Fruit fly (Drosophila melanogaster) whole organism, prepupa: ENCODE measurements around the gene Ubi-p5E.

Experiments
- CG11762 ChIP-seq: fragments of 200-800 bp; sonication (Bioruptor generic); optimal IDR thresholded peaks from 3 replicates; lab custom pipeline; 2016; ENCODE audit warnings: missing biosample characterization, missing genetic modification characterization; ENCODE audit not compliant: insufficient read depth
- CG1621 ChIP-seq: fragments of 200-800 bp; sonication (Bioruptor generic); optimal IDR thresholded peaks from 3 replicates; lab custom pipeline; 2018; ENCODE audit warnings: missing biosample characterization, mild to moderate bottlenecking, missing genetic modification characterization
- CG34406 ChIP-seq: fragments of 200-800 bp; sonication (Bioruptor generic); optimal IDR thresholded peaks from 3 replicates; lab custom pipeline; 2016; ENCODE audit warnings: missing biosample characterization, missing genetic modification characterization
- CG4318 ChIP-seq: fragments of 200-800 bp; sonication (Bioruptor generic); optimal IDR thresholded peaks from 3 replicates; lab custom pipeline; 2017; ENCODE audit warnings: missing biosample characterization, mild to moderate bottlenecking, missing genetic modification characterization
- CG6276 ChIP-seq: fragments of 200-800 bp; sonication (Bioruptor generic); optimal IDR thresholded peaks from 2 replicates; lab custom pipeline; 2017; ENCODE audit warnings: missing biosample characterization, mild to moderate bottlenecking, missing genetic modification characterization
- CG6792 ChIP-seq: fragments of 200-800 bp; sonication (Bioruptor generic); optimal IDR thresholded peaks from 3 replicates; lab custom pipeline; 2016; ENCODE audit warnings: missing biosample characterization, missing genetic modification characterization
- CG6808 ChIP-seq: fragments of 200-800 bp; sonication (Bioruptor generic); optimal IDR thresholded peaks from 3 replicates; lab custom pipeline; 2017; ENCODE audit warnings: missing biosample characterization, missing genetic modification characterization, mild to moderate bottlenecking, moderate library complexity, missing genetic modification reagents
- CG6854 ChIP-seq: fragments of 200-800 bp; sonication (Bioruptor generic); optimal IDR thresholded peaks from 2 replicates; lab custom pipeline; 2017; ENCODE audit warnings: missing biosample characterization, mild to moderate bottlenecking, missing genetic modification characterization
- CG7368 ChIP-seq: fragments of 200-800 bp; sonication (Bioruptor generic); optimal IDR thresholded peaks from 3 replicates; lab custom pipeline; 2016; ENCODE audit warnings: missing biosample characterization, missing genetic modification characterization
- CG8119 ChIP-seq: fragments of 200-800 bp; sonication (Bioruptor generic); IDR thresholded peaks from 3 replicates; pipeline ENCODE4 v1.3.6; 2022; ENCODE audit warnings: missing biosample characterization, missing genetic modification characterization
- CG8632 ChIP-seq: fragments of 200-800 bp; sonication (Bioruptor generic); optimal IDR thresholded peaks from 3 replicates; lab custom pipeline; 2016; ENCODE audit warnings: missing biosample characterization, missing genetic modification characterization
- CG9139 ChIP-seq: fragments of 200-800 bp; sonication (Bioruptor generic); optimal IDR thresholded peaks from 3 replicates; lab custom pipeline; 2017; ENCODE audit warnings: missing biosample characterization, mild to moderate bottlenecking, missing genetic modification characterization
- Eip78C ChIP-seq: fragments of 200-800 bp; sonication (Bioruptor generic); peaks from one replicate; lab custom pipeline; 2016; ENCODE audit warnings: missing biosample characterization, missing genetic modification characterization
- Eip93F ChIP-seq: fragments of 200-800 bp; sonication (Bioruptor generic); optimal IDR thresholded peaks from 2 replicates; lab custom pipeline; 2016; ENCODE audit warnings: missing biosample characterization, mild to moderate bottlenecking, missing genetic modification characterization
- Ets96B ChIP-seq: fragments of 200-800 bp; optimal IDR thresholded peaks from 2 replicates; lab custom pipeline; 2019; ENCODE audit warnings: missing biosample characterization, mild to moderate bottlenecking, missing genetic modification characterization, moderate library complexity
- Gug ChIP-seq: fragments of 200-800 bp; sonication (Bioruptor generic); IDR thresholded peaks from 2 replicates; pipeline ENCODE4 v1.3.6; 2022; ENCODE audit warnings: missing biosample characterization, missing genetic modification characterization
- Hr39 ChIP-seq: fragments of 200-800 bp; sonication (Bioruptor generic); optimal IDR thresholded peaks from 2 replicates; lab custom pipeline; 2016; ENCODE audit warnings: missing biosample characterization, missing genetic modification characterization
- Lpt ChIP-seq: fragments of 200-800 bp; sonication (Bioruptor generic); optimal IDR thresholded peaks from 3 replicates; lab custom pipeline; 2016; ENCODE audit warnings: missing biosample characterization, missing genetic modification characterization
- Met ChIP-seq: fragments of 200-800 bp; sonication (Bioruptor generic); optimal IDR thresholded peaks from 3 replicates; lab custom pipeline; 2016; ENCODE audit warnings: missing biosample characterization, missing genetic modification characterization
- Sox14 ChIP-seq: fragments of 200-800 bp; sonication (Bioruptor generic); optimal IDR thresholded peaks from 3 replicates; lab custom pipeline; 2016; ENCODE audit warnings: missing biosample characterization, missing genetic modification characterization
- acj6 ChIP-seq: fragments of 200-800 bp; sonication (Bioruptor generic); optimal IDR thresholded peaks from 3 replicates; lab custom pipeline; 2016; ENCODE audit warnings: missing biosample characterization, missing genetic modification characterization
- dac ChIP-seq: fragments of 200-800 bp; sonication (Bioruptor generic); optimal IDR thresholded peaks from 2 replicates; lab custom pipeline; 2017; ENCODE audit warnings: missing biosample characterization, mild to moderate bottlenecking, missing genetic modification characterization
- dsx ChIP-seq: fragments of 200-800 bp; optimal IDR thresholded peaks from 3 replicates; lab custom pipeline; 2019; ENCODE audit warnings: missing biosample characterization, mild to moderate bottlenecking, missing genetic modification characterization, moderate library complexity; ENCODE audit not compliant: poor library complexity, severe bottlenecking
- eg ChIP-seq: fragments of 200-800 bp; sonication (Bioruptor generic); IDR thresholded peaks from 3 replicates; pipeline ENCODE4 v1.3.6; 2022; ENCODE audit warnings: missing biosample characterization, missing genetic modification characterization
- esn ChIP-seq: fragments of 200-800 bp; sonication (Bioruptor generic); optimal IDR thresholded peaks from 2 replicates; lab custom pipeline; 2016; ENCODE audit warnings: missing biosample characterization, mild to moderate bottlenecking, missing genetic modification characterization, moderate library complexity
- fd85E ChIP-seq: fragments of 200-800 bp; sonication (Bioruptor generic); optimal IDR thresholded peaks from 3 replicates; lab custom pipeline; 2016; ENCODE audit warnings: missing biosample characterization, missing genetic modification characterization
- fkh ChIP-seq: fragments of 200-800 bp; sonication (Bioruptor generic); optimal IDR thresholded peaks from 3 replicates; lab custom pipeline; 2017; ENCODE audit warnings: missing biosample characterization, mild to moderate bottlenecking, missing genetic modification characterization, moderate library complexity
- pdm3 ChIP-seq: fragments of 200-800 bp; sonication (Bioruptor generic); optimal IDR thresholded peaks from 3 replicates; lab custom pipeline; 2016; ENCODE audit warnings: missing biosample characterization, missing genetic modification characterization
- topi ChIP-seq: fragments of 200-800 bp; sonication (Bioruptor generic); optimal IDR thresholded peaks from 3 replicates; lab custom pipeline; 2016; ENCODE audit warnings: missing biosample characterization, missing genetic modification characterization

Ubi-p5E gene

DNA sequence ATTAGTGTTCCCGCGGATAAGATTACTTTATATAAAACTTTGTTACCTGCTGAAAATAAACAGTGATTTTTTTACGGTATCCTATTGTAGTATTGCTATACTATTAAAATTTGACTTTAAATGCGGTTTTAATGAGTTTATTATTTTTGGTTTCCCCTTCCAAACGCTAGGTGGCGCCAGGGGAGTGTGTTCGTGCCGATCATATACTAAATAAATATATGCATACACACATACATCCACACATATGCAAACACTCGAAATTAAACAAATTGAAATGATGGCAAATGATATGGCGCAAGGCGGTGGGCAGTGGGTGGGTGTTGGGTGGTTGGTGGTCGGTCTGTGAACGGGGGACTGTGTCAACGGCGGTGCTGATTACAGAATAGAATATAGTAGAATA, 25.7 kb downstream of the Ubi-p5E start:
- TF ChIP-seq fkh (GFP tag; lab: Kevin White, UChicago), result peak; percentile 76
- no peak for TF ChIP-seq Eip93F (GFP tag; lab: Kevin White, UChicago)

DNA sequence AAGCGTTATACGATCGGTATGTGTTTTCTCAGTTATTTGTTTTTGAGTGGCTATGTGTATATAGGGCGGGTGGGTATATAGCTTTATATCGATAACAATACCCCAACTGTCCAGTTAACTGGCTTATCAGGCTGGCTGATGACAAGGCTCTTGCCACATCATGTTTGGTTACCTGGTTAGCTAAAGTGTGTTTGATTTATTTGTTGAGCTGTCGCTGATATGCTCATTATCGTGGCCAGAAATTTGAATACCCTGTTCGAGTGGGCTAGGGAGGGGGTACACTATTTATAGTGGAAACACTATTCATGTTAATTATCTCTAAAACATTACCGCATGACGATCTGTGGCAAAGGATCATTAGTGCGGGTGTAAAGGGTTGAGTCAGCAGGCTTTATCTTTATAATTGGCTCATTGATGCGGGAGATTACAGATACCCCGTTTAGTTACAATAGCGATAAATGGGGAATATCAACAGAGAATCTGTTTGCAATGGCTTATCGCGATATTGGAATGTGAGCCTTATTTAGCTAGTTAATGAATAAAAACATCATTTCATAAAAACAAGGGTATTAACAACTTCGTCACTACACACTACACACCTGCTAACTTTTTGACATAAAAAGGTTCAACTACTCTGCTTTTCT, 26.4 kb downstream of the Ubi-p5E start:
- no peak for TF ChIP-seq CG8632
- no peak for TF ChIP-seq CG6792 (GFP tag; lab: Kevin White, UChicago)
- TF ChIP-seq, all 60 proteins: peak for 0

DNA sequence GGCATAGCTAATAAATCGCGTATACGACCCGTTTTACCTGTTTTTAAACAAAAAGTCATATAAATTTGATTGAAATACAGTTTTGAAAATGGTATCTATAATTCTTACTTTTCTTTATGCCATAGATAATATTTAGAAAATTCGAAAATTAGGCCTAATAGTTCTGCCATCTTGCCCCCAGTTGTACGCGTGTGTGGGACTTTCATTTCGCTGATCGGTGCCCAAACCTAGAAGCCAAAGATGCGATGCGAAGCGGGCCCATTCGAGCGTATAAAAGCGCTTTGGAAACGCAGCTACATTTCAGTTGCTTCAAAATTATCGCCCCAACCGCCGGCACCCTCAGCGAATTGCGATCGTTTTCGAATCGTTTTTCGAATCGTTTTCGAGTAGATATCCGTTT, 42.4 kb downstream of the Ubi-p5E start, which contains the start of gene CG14445:
CG14445 (plus strand) TSS at position 301 of the 400 bp plus-strand sequence.
- TF ChIP-seq CG11762 (GFP tag; lab: Kevin White, UChicago), result no peak
- no peak for TF ChIP-seq fkh (GFP tag; lab: Kevin White, UChicago)
- no peak for TF ChIP-seq pdm3
- TF ChIP-seq CG8632, result no peak
- TF ChIP-seq Gug (GFP tag; lab: Robert Waterston, UW), result no peak
- TF ChIP-seq CG1621 (tag; lab: Kevin White, UChicago), result no peak
- TF ChIP-seq fd85E, result no peak
- TF ChIP-seq Eip93F (GFP tag; lab: Kevin White, UChicago), result no peak
- TF ChIP-seq Met (GFP tag; lab: Kevin White, UChicago), result no peak
- TF ChIP-seq Hr39 (GFP tag; lab: Kevin White, UChicago), result no peak
- no peak for TF ChIP-seq CG34406 (GFP tag; lab: Kevin White, UChicago)
- TF ChIP-seq dsx (GFP tag; lab: Kevin White, UChicago), result no peak
- no peak for TF ChIP-seq Eip78C (GFP tag; lab: Kevin White, UChicago)
- no peak for TF ChIP-seq Lpt (GFP tag; lab: Kevin White, UChicago)
- TF ChIP-seq esn (GFP tag; lab: Kevin White, UChicago), result no peak
- TF ChIP-seq dac, result no peak
- no peak for TF ChIP-seq topi
- TF ChIP-seq CG6808 (GFP tag; lab: Kevin White, UChicago), result no peak

DNA sequence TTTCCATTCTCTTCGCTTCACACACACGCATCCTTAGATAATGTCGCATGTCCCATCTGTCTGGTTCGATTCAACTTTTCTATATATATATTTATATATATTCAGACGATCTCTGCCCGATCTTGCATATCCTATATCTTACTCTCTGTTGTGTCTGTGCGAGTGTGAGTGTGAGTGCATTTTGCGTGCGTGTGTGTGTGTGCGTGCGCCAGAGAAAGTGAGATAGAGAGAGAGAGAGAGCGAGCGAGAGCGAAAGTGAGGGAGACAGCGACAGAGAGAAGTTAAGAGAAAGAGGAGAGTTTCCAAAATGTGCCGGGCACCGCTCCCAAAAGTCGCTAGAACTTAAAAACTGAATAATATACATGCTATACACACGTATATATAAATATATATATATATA, 47.7 kb downstream of the Ubi-p5E start:
- TF ChIP-seq eg (GFP tag; lab: Robert Waterston, UW) (no peak), CG6276 (GFP tag; lab: Kevin White, UChicago) (no peak), Ets96B (no peak), CG7368 (GFP tag; lab: Kevin White, UChicago) (no peak), CG1621 (tag; lab: Kevin White, UChicago) (no peak), acj6 (GFP tag; lab: Kevin White, UChicago) (no peak), Sox14 (GFP tag; lab: Kevin White, UChicago) (no peak), Eip78C (GFP tag; lab: Kevin White, UChicago) (no peak), CG8119 (GFP tag; lab: Robert Waterston, UW) (no peak), CG6854 (GFP tag; lab: Kevin White, UChicago) (no peak), CG9139 (no peak), CG4318 (no peak)
- TF ChIP-seq, all 60 proteins: peak for 0
